Fruit fly (Drosophila melanogaster): ENCODE data around the gene CG5292.

Gene CG5292

DNA sequence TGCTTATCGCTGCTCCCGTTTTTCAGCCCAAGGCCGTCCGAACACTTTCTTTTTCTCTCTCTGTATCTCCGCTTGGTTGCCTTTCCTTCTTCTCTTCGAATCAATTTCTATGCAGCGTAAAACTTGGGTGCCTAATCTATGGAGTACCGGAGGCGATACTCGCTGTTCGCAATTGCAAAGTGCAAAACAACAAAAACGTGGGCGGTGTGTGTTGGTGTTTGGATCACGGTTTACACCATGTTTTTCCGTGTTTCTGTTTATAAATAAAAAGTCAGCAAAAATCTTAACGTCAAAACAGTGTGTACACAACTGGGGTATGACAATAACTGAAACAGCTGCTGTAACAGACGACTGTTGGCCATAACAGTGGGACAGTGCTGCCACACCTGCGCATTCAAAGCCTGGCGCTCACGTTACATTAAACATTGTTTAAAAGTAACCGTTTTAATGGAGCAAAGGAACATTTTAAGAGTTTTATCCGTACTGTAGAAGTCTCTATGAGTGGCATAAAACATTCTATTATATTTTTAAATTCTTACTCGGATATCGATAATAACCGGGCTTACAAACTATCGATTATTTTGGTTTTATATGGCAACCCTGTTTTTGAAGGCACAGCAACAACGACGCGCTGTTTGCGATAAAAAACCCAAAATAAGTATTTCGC, 2.4 kb upstream of the CG5292 start, which contains the start of the genes m-cup and Det (continued):
- TF ChIP-seq salm (tag; optimal IDR thresholded peaks at IDR 0.05) (no peak), tgo (GFP tag; IDR thresholded peaks at IDR 0.05) (no peak), ato (GFP tag; IDR thresholded peaks at IDR 0.05; ENCODE audit: partially characterized antibody) (no peak), rib (GFP tag; IDR thresholded peaks at IDR 0.05) (no peak), kay (GFP tag; optimal IDR thresholded peaks at IDR 0.05) (no peak), D19A (tag; optimal IDR thresholded peaks at IDR 0.05) (no peak), CG3163 (GFP tag; optimal IDR thresholded peaks at IDR 0.05) (no peak), Mes4 (GFP tag; optimal IDR thresholded peaks at IDR 0.05) (no peak), Optix (GFP tag; IDR thresholded peaks at IDR 0.05) (no peak), Fer1 (GFP tag; optimal IDR thresholded peaks at IDR 0.05) (peak; percentile 29), CkIIα-i1 (GFP tag; IDR thresholded peaks at IDR 0.05) (no peak), row (GFP tag; IDR thresholded peaks at IDR 0.05) (peak; percentile 51), Adf1 (GFP tag; IDR thresholded peaks at IDR 0.05) (no peak), da (GFP tag; optimal IDR thresholded peaks at IDR 0.05) (no peak), CG18599 (GFP tag; optimal IDR thresholded peaks at IDR 0.05) (peak; percentile 18), CG11093 (GFP tag; IDR thresholded peaks at IDR 0.05) (no peak), CG6175 (GFP tag; IDR thresholded peaks at IDR 0.05) (no peak), PHDP (tag; optimal IDR thresholded peaks at IDR 0.05) (no peak), amos (GFP tag; IDR thresholded peaks at IDR 0.05; ENCODE audit: partially characterized antibody) (peak; percentile 69), NK7.1 (GFP tag; optimal IDR thresholded peaks at IDR 0.05) (no peak), CG18011 (GFP tag; optimal IDR thresholded peaks at IDR 0.05) (no peak), psq (GFP tag; optimal IDR thresholded peaks at IDR 0.05) (no peak), al (GFP tag; IDR thresholded peaks at IDR 0.05) (no peak), CG11696 (GFP tag; IDR thresholded peaks at IDR 0.05) (no peak), so (GFP tag; IDR thresholded peaks at IDR 0.05) (no peak), vfl (GFP tag; optimal IDR thresholded peaks at IDR 0.05) (no peak), Doc2 (GFP tag; IDR thresholded peaks at IDR 0.05) (no peak), crc (GFP tag; optimal IDR thresholded peaks at IDR 0.05) (no peak), CG43689 (GFP tag; IDR thresholded peaks at IDR 0.05) (no peak), CoRest (tag; optimal IDR thresholded peaks at IDR 0.05) (peak; percentile 45), Sry-δ (GFP tag; optimal IDR thresholded peaks at IDR 0.05) (peak; percentile 69), CG14710 (tag; optimal IDR thresholded peaks at IDR 0.05) (peak; percentile 100), Gug (GFP tag; IDR thresholded peaks at IDR 0.05) (no peak), CG12104 (GFP tag; optimal IDR thresholded peaks at IDR 0.05) (peak; percentile 23), gcm2 (GFP tag; optimal IDR thresholded peaks at IDR 0.05) (no peak), CG1792 (GFP tag; optimal IDR thresholded peaks at IDR 0.05) (no peak), CG18764 (GFP tag; optimal IDR thresholded peaks at IDR 0.05) (no peak), pros (GFP tag; optimal IDR thresholded peaks at IDR 0.05) (no peak), Trl (optimal IDR thresholded peaks at IDR 0.05) (no peak), Trl (GFP tag; optimal IDR thresholded peaks at IDR 0.05) (peak; percentile 16), MBD-R2 (GFP tag; IDR thresholded peaks at IDR 0.05) (peak; percentile 68), CG16863 (GFP tag; optimal IDR thresholded peaks at IDR 0.05) (no peak), CG31388 (GFP tag; optimal IDR thresholded peaks at IDR 0.05) (no peak), CG7928 (GFP tag; optimal IDR thresholded peaks at IDR 0.05) (no peak), CG7556 (GFP tag; optimal IDR thresholded peaks at IDR 0.05) (no peak), sima (GFP tag; optimal IDR thresholded peaks at IDR 0.05) (no peak), Oli (tag; optimal IDR thresholded peaks at IDR 0.05) (no peak), maf-S (GFP tag; optimal IDR thresholded peaks at IDR 0.05) (no peak), scrt (GFP tag; optimal IDR thresholded peaks at IDR 0.05) (no peak), CG9817 (tag; optimal IDR thresholded peaks at IDR 0.05) (peak; percentile 12), croc (GFP tag; conservative IDR thresholded peaks at IDR 0.05) (no peak), CG2889 (GFP tag; IDR thresholded peaks at IDR 0.05) (no peak)

Measured in whole organism, embryonic.